Worm (Caenorhabditis elegans) whole organism, L2 larva: ENCODE measurements around the gene srx-10.

Experiments
- ama-1 ChIP-seq: fragments of 150-350 bp; optimal IDR thresholded peaks from 2 replicates; lab custom pipeline; 2018; ENCODE audit warnings: inconsistent platforms
- fos-1 ChIP-seq: fragments of 150-350 bp; optimal IDR thresholded peaks from 2 replicates; lab custom pipeline; 2014; ENCODE audit warnings: missing biosample characterization, missing genetic modification characterization
- mab-5 ChIP-seq: fragments of 150-350 bp; optimal IDR thresholded peaks from 2 replicates; lab custom pipeline; 2014; ENCODE audit warnings: missing biosample characterization, missing genetic modification characterization
- nhr-10 ChIP-seq: sonication (generic microtip); optimal IDR thresholded peaks from 2 replicates; lab custom pipeline; 2017; ENCODE audit warnings: missing biosample characterization, missing genetic modification characterization
- nhr-11 ChIP-seq: fragments of 150-350 bp; optimal IDR thresholded peaks from 2 replicates; lab custom pipeline; 2014; ENCODE audit warnings: missing biosample characterization, missing genetic modification characterization
- nhr-237 ChIP-seq: fragments of 150-350 bp; optimal IDR thresholded peaks from 2 replicates; lab custom pipeline; 2014; ENCODE audit warnings: missing biosample characterization, missing genetic modification characterization
- skn-1 ChIP-seq: sonication (generic microtip); optimal IDR thresholded peaks from 2 replicates; lab custom pipeline; 2017; ENCODE audit warnings: missing biosample characterization, missing genetic modification characterization
- snpc-4 ChIP-seq: fragments of 150-350 bp; optimal IDR thresholded peaks from 2 replicates; lab custom pipeline; 2014; ENCODE audit warnings: missing biosample characterization, missing genetic modification characterization
- unc-55 ChIP-seq: fragments of 150-350 bp; sonication (generic microtip); optimal IDR thresholded peaks from 3 replicates; lab custom pipeline; 2014; ENCODE audit warnings: missing biosample characterization, missing genetic modification reagents, missing genetic modification characterization

DNA sequence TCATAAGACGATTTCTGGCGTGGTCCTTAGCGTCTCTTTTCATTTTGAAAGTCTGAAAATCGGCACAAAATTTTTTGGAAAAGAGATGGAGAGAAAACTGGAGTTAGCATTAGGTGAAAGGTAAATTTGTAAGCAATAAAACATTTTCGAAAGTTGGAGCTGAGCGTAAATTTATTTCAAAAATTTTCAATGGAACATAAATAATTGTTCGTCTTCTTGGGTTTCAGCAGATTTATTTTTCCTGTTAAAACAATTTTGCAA, 37.4 kb downstream of the srx-10 start, which contains the start of gene C06B3.6:
- TF ChIP-seq ama-1 (lab: Kevin White, UChicago) (no peak), nhr-11 (no peak), mab-5 (tag; lab: Kevin White, UChicago) (no peak), snpc-4 (tag; lab: Kevin White, UChicago) (no peak), fos-1 (tag; lab: Kevin White, UChicago) (no peak), skn-1 (no peak), nhr-10 (tag; lab: Kevin White, UChicago) (no peak), unc-55 (GFP tag; lab: Kevin White, UChicago) (no peak), nhr-237 (tag; lab: Kevin White, UChicago) (no peak)
